Fruit fly (Drosophila melanogaster) whole organism: ENCODE data around the gene CG34155.
A peak's percentile ranks its signal among the peaks of the same experiment; 100 is the strongest.

Source experiments
- CG8478 ChIP-seq: fragments of >200 bp; optimal IDR thresholded peaks from 2 replicates; lab custom pipeline; 2018; ENCODE audit warnings: inconsistent platforms
- Dll ChIP-seq: fragments of >200 bp; optimal IDR thresholded peaks from 2 replicates; lab custom pipeline; 2017
- EcR ChIP-seq, 2 experiments: fragments of >200 bp; optimal IDR thresholded peaks; 2 replicates each; lab custom pipeline; 2017; ENCODE audit warnings: missing biosample characterization in 2 of 2, missing genetic modification characterization in 2 of 2, missing genetic modification reagents in 2 of 2
- pan ChIP-seq: fragments of >200 bp; optimal IDR thresholded peaks from 2 replicates; lab custom pipeline; 2017
- psq ChIP-seq: fragments of >200 bp; optimal IDR thresholded peaks from 2 replicates; lab custom pipeline; 2017
- usp ChIP-seq: fragments of >200 bp; optimal IDR thresholded peaks from 2 replicates; lab custom pipeline; 2017; ENCODE audit warnings: missing biosample characterization, missing genetic modification characterization, mixed read lengths

Gene CG34155

dm6 chr3R:30583542-30583941, 23.5 kb upstream of the CG34155 start, which contains the start of gene Rpt6R:
Rpt6R (minus strand) TSS chr3R:30583697.
- no peak for TF ChIP-seq Dll (lab: Kevin White, UChicago)
- TF ChIP-seq pan (lab: Kevin White, UChicago), result no peak
- TF ChIP-seq CG8478 (lab: Kevin White, UChicago), result no peak
- no peak for TF ChIP-seq usp (GFP tag; lab: Kevin White, UChicago)
- no peak for TF ChIP-seq EcR (GFP tag; optimal IDR thresholded peaks at IDR 0.05; lab: Kevin White, UChicago)
- no peak for TF ChIP-seq psq (lab: Kevin White, UChicago)

dm6 chr3R:30579129-30579528, 19.1 kb upstream of the CG34155 start, which contains the start of gene CG9702:
CG9702 (plus strand) TSS chr3R:30579429.
- TF ChIP-seq psq (lab: Kevin White, UChicago) (no peak), usp (GFP tag; lab: Kevin White, UChicago) (no peak), CG8478 (lab: Kevin White, UChicago) (no peak), Dll (lab: Kevin White, UChicago) (no peak), pan (lab: Kevin White, UChicago) (no peak), EcR (GFP tag; optimal IDR thresholded peaks at IDR 0.05; lab: Kevin White, UChicago) (no peak)

- no peak for TF ChIP-seq Dll (lab: Kevin White, UChicago)
- no peak for TF ChIP-seq psq (lab: Kevin White, UChicago)
- TF ChIP-seq pan (lab: Kevin White, UChicago), result no peak
- no peak for TF ChIP-seq EcR (GFP tag; optimal IDR thresholded peaks at IDR 0.05; lab: Kevin White, UChicago)
- TF ChIP-seq usp (GFP tag; lab: Kevin White, UChicago), result no peak
- TF ChIP-seq CG8478 (lab: Kevin White, UChicago), result no peak
Observed at dm6 chr3R:30570554-30571141, 10.6 kb upstream of the CG34155 start.

dm6 chr3R:30567215-30567614, 7.2 kb upstream of the CG34155 start:
- TF ChIP-seq EcR (GFP tag; optimal IDR thresholded peaks at IDR 0.05; lab: Kevin White, UChicago) (no peak), psq (lab: Kevin White, UChicago) (no peak), usp (GFP tag; lab: Kevin White, UChicago) (no peak), pan (lab: Kevin White, UChicago) (peak; percentile 43), CG8478 (lab: Kevin White, UChicago) (no peak), Dll (lab: Kevin White, UChicago) (no peak)

- TF ChIP-seq usp (GFP tag; lab: Kevin White, UChicago) (no peak), CG8478 (lab: Kevin White, UChicago) (no peak), EcR (GFP tag; optimal IDR thresholded peaks at IDR 0.05; lab: Kevin White, UChicago) (peak in 1 of 2 experiments; percentile 42)
Observed at dm6 chr3R:30566181-30566902, 6.3 kb upstream of the CG34155 start.

- TF ChIP-seq CG8478 (lab: Kevin White, UChicago), result no peak
- TF ChIP-seq usp (GFP tag; lab: Kevin White, UChicago), result no peak
Observed at dm6 chr3R:30564479-30564878, 4.5 kb upstream of the CG34155 start.

dm6 chr3R:30563260-30564080, 3.5 kb upstream of the CG34155 start:
- TF ChIP-seq usp (GFP tag; lab: Kevin White, UChicago) (no peak), pan (lab: Kevin White, UChicago) (no peak), CG8478 (lab: Kevin White, UChicago) (no peak), EcR (GFP tag; optimal IDR thresholded peaks at IDR 0.05; lab: Kevin White, UChicago) (no peak), psq (lab: Kevin White, UChicago) (no peak), Dll (lab: Kevin White, UChicago) (no peak)

dm6 chr3R:30562733-30563259, 2.8 kb upstream of the CG34155 start:
- TF ChIP-seq CG8478 (lab: Kevin White, UChicago), result no peak
- TF ChIP-seq pan (lab: Kevin White, UChicago), result no peak
- TF ChIP-seq Dll (lab: Kevin White, UChicago), result no peak

- no peak for TF ChIP-seq Dll (lab: Kevin White, UChicago)
- TF ChIP-seq usp (GFP tag; lab: Kevin White, UChicago), result no peak
- no peak for TF ChIP-seq CG8478 (lab: Kevin White, UChicago)
- no peak for TF ChIP-seq EcR (GFP tag; optimal IDR thresholded peaks at IDR 0.05; lab: Kevin White, UChicago)
- no peak for TF ChIP-seq psq (lab: Kevin White, UChicago)
- TF ChIP-seq pan (lab: Kevin White, UChicago), result no peak
Observed at dm6 chr3R:30561207-30561606, 1.2 kb upstream of the CG34155 start.

dm6 chr3R:30552548-30552947, 7.5 kb downstream of the CG34155 start:
- no peak for TF ChIP-seq EcR (GFP tag; optimal IDR thresholded peaks at IDR 0.05; lab: Kevin White, UChicago)
- no peak for TF ChIP-seq pan (lab: Kevin White, UChicago)
- TF ChIP-seq psq (lab: Kevin White, UChicago), result no peak
- TF ChIP-seq CG8478 (lab: Kevin White, UChicago), result no peak
- TF ChIP-seq usp (GFP tag; lab: Kevin White, UChicago), result no peak
- no peak for TF ChIP-seq Dll (lab: Kevin White, UChicago)

dm6 chr3R:30550044-30550443, 10.0 kb downstream of the CG34155 start:
- no peak for TF ChIP-seq pan (lab: Kevin White, UChicago)
- no peak for TF ChIP-seq EcR (GFP tag; optimal IDR thresholded peaks at IDR 0.05; lab: Kevin White, UChicago)
- no peak for TF ChIP-seq Dll (lab: Kevin White, UChicago)
- no peak for TF ChIP-seq CG8478 (lab: Kevin White, UChicago)
- TF ChIP-seq usp (GFP tag; lab: Kevin White, UChicago), result no peak
- TF ChIP-seq psq (lab: Kevin White, UChicago), result no peak
